Fruit fly (Drosophila melanogaster): ENCODE results near the gene CG33282.

dm6 chr2L:3361821-3362220, 34.1 kb downstream of the CG33282 start:
- TF ChIP-seq Gug (GFP tag; IDR thresholded peaks at IDR 0.05): no peak
- TF ChIP-seq CG3032 (tag; optimal IDR thresholded peaks at IDR 0.05): no peak
- TF ChIP-seq salr (GFP tag; optimal IDR thresholded peaks at IDR 0.05): no peak
